Worm (Caenorhabditis elegans): Measurements from ENCODE around the gene htrl-1.
A peak's percentile ranks its signal among the peaks of the same experiment; 100 is the strongest.

Gene htrl-1

ce11 chrV:11532964-11533363 lies 36.8 kb upstream of the htrl-1 start:
- peak; percentile 11; the same call in 1 of the 2 replicates for TF ChIP-seq T22C8.4 (GFP tag; IDR thresholded peaks at IDR 0.05)
- TF ChIP-seq ref-1 (GFP tag; conservative IDR thresholded peaks at IDR 0.05): no peak
- TF ChIP-seq ztf-23 (GFP tag; IDR thresholded peaks at IDR 0.05): 0 out of 2 replicates have a peak, but pooled peaks have one; percentile 46
- no peak for TF ChIP-seq ztf-29 (GFP tag; IDR thresholded peaks at IDR 0.05)
- TF ChIP-seq med-1 (GFP tag; optimal IDR thresholded peaks at IDR 0.05; ENCODE audit: insufficient read depth): no peak
- TF ChIP-seq cog-1 (tag; optimal IDR thresholded peaks at IDR 0.05): no peak

- TF ChIP-seq ztf-23 (GFP tag; IDR thresholded peaks at IDR 0.05) (no peak), flt-1 (GFP tag; IDR thresholded peaks at IDR 0.05) (no peak), tab-1 (GFP tag; IDR thresholded peaks at IDR 0.05) (no peak), ztf-29 (GFP tag; IDR thresholded peaks at IDR 0.05) (no peak), T22C8.4 (GFP tag; IDR thresholded peaks at IDR 0.05) (no peak), klf-2 (GFP tag; conservative IDR thresholded peaks at IDR 0.05) (no peak), cog-1 (tag; optimal IDR thresholded peaks at IDR 0.05) (no peak), med-1 (GFP tag; optimal IDR thresholded peaks at IDR 0.05; ENCODE audit: insufficient read depth) (no peak), ref-1 (GFP tag; conservative IDR thresholded peaks at IDR 0.05) (no peak)
Observed at ce11 chrV:11532535-11532853, 36.3 kb upstream of the htrl-1 start.

- TF ChIP-seq cog-1 (tag; optimal IDR thresholded peaks at IDR 0.05): no peak
- TF ChIP-seq tab-1 (GFP tag; IDR thresholded peaks at IDR 0.05): no peak
- TF ChIP-seq klf-2 (GFP tag; conservative IDR thresholded peaks at IDR 0.05): no peak
- TF ChIP-seq ref-1 (GFP tag; conservative IDR thresholded peaks at IDR 0.05): no peak
- no peak for TF ChIP-seq flt-1 (GFP tag; IDR thresholded peaks at IDR 0.05)
- no peak for TF ChIP-seq ztf-23 (GFP tag; IDR thresholded peaks at IDR 0.05)
- TF ChIP-seq ztf-29 (GFP tag; IDR thresholded peaks at IDR 0.05): no peak
- no peak for TF ChIP-seq med-1 (GFP tag; optimal IDR thresholded peaks at IDR 0.05; ENCODE audit: insufficient read depth)
- no peak for TF ChIP-seq T22C8.4 (GFP tag; IDR thresholded peaks at IDR 0.05)
Observed at ce11 chrV:11531831-11532534, 35.8 kb upstream of the htrl-1 start.

- TF ChIP-seq flt-1 (GFP tag; IDR thresholded peaks at IDR 0.05) (no peak), cog-1 (tag; optimal IDR thresholded peaks at IDR 0.05) (no peak), med-1 (GFP tag; optimal IDR thresholded peaks at IDR 0.05; ENCODE audit: insufficient read depth) (no peak), klf-2 (GFP tag; conservative IDR thresholded peaks at IDR 0.05) (no peak), T22C8.4 (GFP tag; IDR thresholded peaks at IDR 0.05) (no peak), ztf-29 (GFP tag; IDR thresholded peaks at IDR 0.05) (no peak), tab-1 (GFP tag; IDR thresholded peaks at IDR 0.05) (no peak)
Observed at ce11 chrV:11531100-11531499, 34.9 kb upstream of the htrl-1 start.

ce11 chrV:11529541-11529940 lies 33.4 kb upstream of the htrl-1 start:
- no peak for TF ChIP-seq flt-1 (GFP tag; IDR thresholded peaks at IDR 0.05)
- TF ChIP-seq tab-1 (GFP tag; IDR thresholded peaks at IDR 0.05): no peak
- TF ChIP-seq T22C8.4 (GFP tag; IDR thresholded peaks at IDR 0.05): no peak
- no peak for TF ChIP-seq cog-1 (tag; optimal IDR thresholded peaks at IDR 0.05)
- TF ChIP-seq ztf-29 (GFP tag; IDR thresholded peaks at IDR 0.05): no peak
- TF ChIP-seq med-1 (GFP tag; optimal IDR thresholded peaks at IDR 0.05; ENCODE audit: insufficient read depth): no peak
- no peak for TF ChIP-seq ztf-23 (GFP tag; IDR thresholded peaks at IDR 0.05)
- no peak for TF ChIP-seq klf-2 (GFP tag; conservative IDR thresholded peaks at IDR 0.05)
- no peak for TF ChIP-seq ref-1 (GFP tag; conservative IDR thresholded peaks at IDR 0.05)

- TF ChIP-seq ztf-29 (GFP tag; IDR thresholded peaks at IDR 0.05) (no peak), tab-1 (GFP tag; IDR thresholded peaks at IDR 0.05) (no peak), cog-1 (tag; optimal IDR thresholded peaks at IDR 0.05) (no peak), ztf-23 (GFP tag; IDR thresholded peaks at IDR 0.05) (no peak), T22C8.4 (GFP tag; IDR thresholded peaks at IDR 0.05) (no peak), flt-1 (GFP tag; IDR thresholded peaks at IDR 0.05) (no peak), klf-2 (GFP tag; conservative IDR thresholded peaks at IDR 0.05) (no peak)
Observed at ce11 chrV:11528633-11529327, 32.6 kb upstream of the htrl-1 start.

- no peak for TF ChIP-seq tab-1 (GFP tag; IDR thresholded peaks at IDR 0.05)
- TF ChIP-seq klf-2 (GFP tag; conservative IDR thresholded peaks at IDR 0.05): no peak
- no peak for TF ChIP-seq med-1 (GFP tag; optimal IDR thresholded peaks at IDR 0.05; ENCODE audit: insufficient read depth)
- no peak for TF ChIP-seq flt-1 (GFP tag; IDR thresholded peaks at IDR 0.05)
- no peak for TF ChIP-seq ztf-23 (GFP tag; IDR thresholded peaks at IDR 0.05)
- TF ChIP-seq ztf-29 (GFP tag; IDR thresholded peaks at IDR 0.05): no peak
- TF ChIP-seq ref-1 (GFP tag; conservative IDR thresholded peaks at IDR 0.05): no peak
- no peak for TF ChIP-seq cog-1 (tag; optimal IDR thresholded peaks at IDR 0.05)
- TF ChIP-seq T22C8.4 (GFP tag; IDR thresholded peaks at IDR 0.05): no peak
Observed at ce11 chrV:11527531-11527930, 31.3 kb upstream of the htrl-1 start, which contains the start of gene ccch-1. Gene ccch-1 (plus strand): TSS chrV:11527831.

ce11 chrV:11526927-11527491 lies 30.8 kb upstream of the htrl-1 start:
- TF ChIP-seq tab-1 (GFP tag; IDR thresholded peaks at IDR 0.05): no peak

- TF ChIP-seq med-1 (GFP tag; optimal IDR thresholded peaks at IDR 0.05; ENCODE audit: insufficient read depth) (no peak), ztf-23 (GFP tag; IDR thresholded peaks at IDR 0.05) (no peak), tab-1 (GFP tag; IDR thresholded peaks at IDR 0.05) (no peak)
Observed at ce11 chrV:11525338-11525737, 29.2 kb upstream of the htrl-1 start.

- TF ChIP-seq klf-2 (GFP tag; conservative IDR thresholded peaks at IDR 0.05): no peak
- no peak for TF ChIP-seq ref-1 (GFP tag; conservative IDR thresholded peaks at IDR 0.05)
- no peak for TF ChIP-seq ztf-29 (GFP tag; IDR thresholded peaks at IDR 0.05)
- TF ChIP-seq T22C8.4 (GFP tag; IDR thresholded peaks at IDR 0.05): no peak; the same call in 1 of the 2 replicates
- TF ChIP-seq flt-1 (GFP tag; IDR thresholded peaks at IDR 0.05): peak; percentile 67; the same call in 1 of the 2 replicates
- TF ChIP-seq cog-1 (tag; optimal IDR thresholded peaks at IDR 0.05): peak; percentile 52
- TF ChIP-seq ztf-23 (GFP tag; IDR thresholded peaks at IDR 0.05): peak; percentile 78
- peak; percentile 27 for TF ChIP-seq med-1 (GFP tag; optimal IDR thresholded peaks at IDR 0.05; ENCODE audit: insufficient read depth)
- peak; percentile 30; the same call in 1 of the 2 replicates for TF ChIP-seq tab-1 (GFP tag; IDR thresholded peaks at IDR 0.05)
Observed at ce11 chrV:11521448-11521847, 25.3 kb upstream of the htrl-1 start, which contains the start of gene pafo-1. Gene pafo-1 (plus strand): TSS chrV:11521703.
